Fruit fly (Drosophila melanogaster) whole organism, embryonic: ENCODE data around the gene Kah.

Experiments used
- Bteb2 ChIP-seq: fragments of 200-800 bp; sonication (Bioruptor generic); optimal IDR thresholded peaks from 2 replicates; lab custom pipeline; 2016; ENCODE audit warnings: missing biosample characterization, missing genetic modification characterization
- Hey ChIP-seq: fragments of 200-800 bp; sonication (Bioruptor generic); optimal IDR thresholded peaks from 3 replicates; lab custom pipeline; 2018; ENCODE audit warnings: missing biosample characterization, mild to moderate bottlenecking, missing genetic modification characterization
- Rx ChIP-seq: fragments of 200-800 bp; sonication (Bioruptor generic); IDR thresholded peaks from 2 replicates; pipeline ENCODE4 v1.3.6; 2022; ENCODE audit warnings: missing biosample characterization, missing genetic modification characterization
- dm ChIP-seq: fragments of 200-800 bp; sonication (Bioruptor generic); optimal IDR thresholded peaks from 3 replicates; lab custom pipeline; 2016; ENCODE audit warnings: missing biosample characterization, missing genetic modification characterization
- gcm2 ChIP-seq: fragments of 200-800 bp; sonication (Bioruptor generic); optimal IDR thresholded peaks from 2 replicates; lab custom pipeline; 2016; ENCODE audit warnings: missing biosample characterization, missing genetic modification characterization
- gem ChIP-seq: fragments of 200-800 bp; sonication (Bioruptor generic); optimal IDR thresholded peaks from 2 replicates; lab custom pipeline; 2019; ENCODE audit warnings: missing biosample characterization, mild to moderate bottlenecking, missing genetic modification characterization, moderate library complexity
- knrl ChIP-seq: fragments of 200-800 bp; sonication (Bioruptor generic); IDR thresholded peaks from 3 replicates; pipeline ENCODE4 v1.3.6; 2022; ENCODE audit warnings: missing biosample characterization, missing genetic modification characterization; ENCODE audit not compliant: partially characterized antibody
- nmo ChIP-seq: fragments of 200-800 bp; sonication (Bioruptor generic); optimal IDR thresholded peaks from 2 replicates; lab custom pipeline; 2018; ENCODE audit warnings: missing biosample characterization, mild to moderate bottlenecking, missing genetic modification characterization, moderate library complexity
- pfk ChIP-seq: fragments of 200-800 bp; sonication (Bioruptor generic); optimal IDR thresholded peaks from 2 replicates; lab custom pipeline; 2018; ENCODE audit warnings: missing biosample characterization, mild to moderate bottlenecking, missing genetic modification characterization, moderate library complexity

DNA sequence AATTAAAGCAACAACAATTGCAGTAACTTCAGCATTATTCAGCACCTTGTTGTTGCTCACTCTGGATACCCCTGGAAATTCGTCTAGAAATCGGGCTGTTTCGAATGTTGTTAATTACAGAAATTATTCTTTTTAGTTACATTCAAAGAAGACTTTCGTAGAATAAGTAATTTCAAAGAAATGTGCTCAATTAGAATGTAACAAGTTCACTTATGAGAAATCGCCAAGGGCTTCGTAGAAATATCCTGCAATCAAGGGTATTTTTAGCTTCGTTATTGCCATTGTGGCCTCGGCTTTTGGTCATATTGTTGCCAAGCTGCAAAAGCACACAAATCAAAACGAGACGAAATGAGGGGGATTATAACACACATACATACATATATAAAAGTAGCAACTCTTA, 25.1 kb downstream of the Kah start:
- TF ChIP-seq dm (GFP tag; lab: Kevin White, UChicago) (no peak), Bteb2 (GFP tag; lab: Kevin White, UChicago) (no peak), Rx (GFP tag; lab: Robert Waterston, UW) (no peak), nmo (GFP tag; lab: Kevin White, UChicago) (no peak), Hey (tag; lab: Kevin White, UChicago) (no peak), gem (tag; lab: Kevin White, UChicago) (no peak), gcm2 (GFP tag; lab: Kevin White, UChicago) (no peak), knrl (no peak), pfk (GFP tag; lab: Kevin White, UChicago) (no peak)
